Worm (Caenorhabditis elegans) whole organism, mixed stage, embryonic: ENCODE measurements around the gene F58F12.3.

ENCODE experiments used
- lin-13 ChIP-seq: fragments of 150-350 bp; optimal IDR thresholded peaks from 2 replicates; lab custom pipeline; 2014; ENCODE audit warnings: missing biosample characterization, missing genetic modification characterization
- mab-5 ChIP-seq: fragments of 150-350 bp; optimal IDR thresholded peaks from 2 replicates; lab custom pipeline; 2014; ENCODE audit warnings: missing biosample characterization, missing genetic modification characterization
- nhr-237 ChIP-seq: fragments of 150-350 bp; optimal IDR thresholded peaks from 2 replicates; lab custom pipeline; 2014; ENCODE audit warnings: missing biosample characterization, missing genetic modification characterization
- nhr-76 ChIP-seq: sonication (generic microtip); optimal IDR thresholded peaks from 2 replicates; lab custom pipeline; 2017; ENCODE audit warnings: missing biosample characterization, missing genetic modification characterization
- unc-120 ChIP-seq: sonication (generic microtip); optimal IDR thresholded peaks from 2 replicates; lab custom pipeline; 2017; ENCODE audit warnings: missing genetic modification characterization, missing compliant biosample characterization; ENCODE audit not compliant: poor library complexity, severe bottlenecking
- unc-62 ChIP-seq: fragments of 150-350 bp; optimal IDR thresholded peaks from 2 replicates; lab custom pipeline; 2014; ENCODE audit warnings: missing biosample characterization, missing genetic modification reagents, missing genetic modification characterization

DNA sequence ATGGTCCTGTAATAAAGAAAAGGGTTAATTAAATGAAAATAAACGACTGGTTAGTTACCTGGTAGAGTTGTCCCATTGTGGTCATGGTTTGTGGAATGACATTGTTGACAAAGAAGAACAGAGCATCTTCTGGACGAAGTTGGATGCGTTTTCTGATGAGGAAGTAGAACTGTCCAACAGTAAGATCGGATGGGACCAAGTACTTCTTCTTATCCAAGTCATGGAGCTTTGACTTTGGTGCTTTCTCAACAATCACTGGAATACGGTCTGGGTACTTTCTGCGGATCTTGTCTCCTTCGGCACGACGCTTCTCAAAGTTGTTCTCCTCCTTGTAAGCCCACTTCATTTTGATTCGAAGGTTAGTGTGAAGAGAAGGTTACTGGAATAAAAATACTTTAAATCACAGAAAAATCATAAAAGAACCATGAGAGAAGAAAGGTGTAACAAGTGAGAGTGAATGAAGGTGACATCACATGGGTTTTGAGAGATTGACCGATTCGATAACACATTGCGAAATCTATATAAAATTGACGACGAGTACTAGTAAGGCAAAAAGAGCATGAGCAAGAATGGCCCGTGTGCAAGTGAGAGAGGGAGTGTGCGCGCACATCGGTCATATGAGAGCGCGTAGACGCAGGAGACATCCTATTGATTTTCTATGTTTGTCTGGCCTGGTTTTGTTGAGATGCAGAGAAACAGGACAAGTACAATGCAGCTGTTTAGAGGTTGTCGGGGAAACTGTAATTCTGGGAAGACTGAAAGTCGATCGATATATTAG, 43.6 kb downstream of the F58F12.3 start, which contains the start of gene lgg-1:
- TF ChIP-seq lin-13 (tag; lab: Kevin White, UChicago), result peak; percentile 47
- peak; percentile 5 for TF ChIP-seq nhr-237 (tag; lab: Kevin White, UChicago)
- no peak for TF ChIP-seq unc-62 (GFP tag; lab: Kevin White, UChicago)
- TF ChIP-seq unc-120 (tag; lab: Kevin White, UChicago), result no peak
- TF ChIP-seq mab-5, result no peak
- TF ChIP-seq nhr-76, result no peak
